Fruit fly (Drosophila melanogaster) whole organism, embryonic: ENCODE measurements around the gene CG7377.

Experiments
- Abd-B ChIP-seq: fragments of 200-800 bp; sonication (Bioruptor generic); optimal IDR thresholded peaks from 2 replicates; lab custom pipeline; 2018; ENCODE audit warnings: missing biosample characterization, mild to moderate bottlenecking, missing genetic modification characterization, moderate library complexity
- Antp ChIP-seq: fragments of 200-800 bp; sonication (Bioruptor generic); optimal IDR thresholded peaks from 3 replicates; lab custom pipeline; 2016; ENCODE audit warnings: missing biosample characterization, missing genetic modification characterization
- Atf3 ChIP-seq: fragments of 200-800 bp; sonication (Bioruptor generic); optimal IDR thresholded peaks from 3 replicates; lab custom pipeline; 2016; ENCODE audit warnings: missing biosample characterization, missing genetic modification characterization
- Bteb2 ChIP-seq: fragments of 200-800 bp; sonication (Bioruptor generic); optimal IDR thresholded peaks from 2 replicates; lab custom pipeline; 2016; ENCODE audit warnings: missing biosample characterization, missing genetic modification characterization
- CG10274 ChIP-seq: fragments of 200-800 bp; sonication (Bioruptor generic); optimal IDR thresholded peaks from 3 replicates; lab custom pipeline; 2017; ENCODE audit warnings: missing biosample characterization, mild to moderate bottlenecking, missing genetic modification characterization
- CG11504 ChIP-seq: fragments of 200-800 bp; sonication (Bioruptor generic); optimal IDR thresholded peaks from 3 replicates; lab custom pipeline; 2019; ENCODE audit warnings: missing biosample characterization, mild to moderate bottlenecking, missing genetic modification characterization, moderate library complexity
- CG12659 ChIP-seq: fragments of 200-800 bp; sonication (Bioruptor generic); optimal IDR thresholded peaks from 3 replicates; lab custom pipeline; 2017; ENCODE audit warnings: mild to moderate bottlenecking, missing biosample characterization, missing genetic modification reagents, missing genetic modification characterization
- CG12744 ChIP-seq: fragments of 200-800 bp; sonication (Bioruptor generic); optimal IDR thresholded peaks from 2 replicates; lab custom pipeline; 2016; ENCODE audit warnings: missing biosample characterization, missing genetic modification characterization
- CG12942 ChIP-seq: fragments of 200-800 bp; sonication (Bioruptor generic); optimal IDR thresholded peaks from 3 replicates; lab custom pipeline; 2016; ENCODE audit warnings: missing biosample characterization, missing genetic modification characterization
- CG14050 ChIP-seq: fragments of 200-800 bp; sonication (Bioruptor generic); IDR thresholded peaks from 3 replicates; pipeline ENCODE4 v1.3.6; 2022; ENCODE audit warnings: missing biosample characterization, missing genetic modification characterization
- CG15696 ChIP-seq: fragments of 200-800 bp; sonication (Bioruptor generic); optimal IDR thresholded peaks from 2 replicates; lab custom pipeline; 2019; ENCODE audit warnings: missing biosample characterization, mild to moderate bottlenecking, missing genetic modification characterization, moderate library complexity
- CG16779 ChIP-seq: fragments of 200-800 bp; sonication (Bioruptor generic); IDR thresholded peaks from 2 replicates; pipeline ENCODE4 v1.3.6; 2022; ENCODE audit warnings: missing biosample characterization, missing genetic modification characterization
- CG17359 ChIP-seq: fragments of 200-800 bp; sonication (Bioruptor generic); optimal IDR thresholded peaks from 3 replicates; lab custom pipeline; 2018; ENCODE audit warnings: missing biosample characterization, mild to moderate bottlenecking, missing genetic modification characterization, moderate library complexity
- CG17612 ChIP-seq: fragments of 200-800 bp; sonication (Bioruptor generic); IDR thresholded peaks from 2 replicates; pipeline ENCODE4 v1.3.6; 2022; ENCODE audit warnings: missing biosample characterization, missing genetic modification characterization
- CG17802 ChIP-seq: fragments of 200-800 bp; sonication (Bioruptor generic); optimal IDR thresholded peaks from 2 replicates; lab custom pipeline; 2018; ENCODE audit warnings: missing biosample characterization, mild to moderate bottlenecking, missing genetic modification characterization, moderate library complexity
- CG18011 ChIP-seq: fragments of 200-800 bp; sonication (Bioruptor generic); optimal IDR thresholded peaks from 2 replicates; lab custom pipeline; 2017; ENCODE audit warnings: missing biosample characterization, missing genetic modification characterization, mild to moderate bottlenecking, moderate library complexity, missing genotype
- CG2202 ChIP-seq: fragments of 200-800 bp; sonication (Bioruptor generic); optimal IDR thresholded peaks from 2 replicates; lab custom pipeline; 2018; ENCODE audit warnings: missing biosample characterization, mild to moderate bottlenecking, missing genetic modification characterization
- CG2678 ChIP-seq: fragments of 200-800 bp; sonication (Bioruptor generic); optimal IDR thresholded peaks from 3 replicates; lab custom pipeline; 2019; ENCODE audit warnings: missing biosample characterization, mild to moderate bottlenecking, missing genetic modification characterization, moderate library complexity
- CG3995 ChIP-seq: fragments of 200-800 bp; sonication (Bioruptor generic); optimal IDR thresholded peaks from 3 replicates; lab custom pipeline; 2016; ENCODE audit warnings: missing biosample characterization, missing genetic modification characterization
- CG7987 ChIP-seq: fragments of 200-800 bp; sonication (Bioruptor generic); optimal IDR thresholded peaks from 2 replicates; lab custom pipeline; 2018; ENCODE audit warnings: missing biosample characterization, mild to moderate bottlenecking, missing genetic modification characterization, moderate library complexity
- CG8290 ChIP-seq, 3 experiments: fragments of 200-800 bp; sonication (Bioruptor generic); optimal IDR thresholded peaks; 2 replicates each; lab custom pipeline; 2016 to 2019; ENCODE audit warnings: missing biosample characterization in 3 of 3, missing genetic modification characterization in 3 of 3, mild to moderate bottlenecking in 2 of 3, moderate library complexity in 1 of 3
- CHES-1-like ChIP-seq: fragments of 200-800 bp; sonication (Bioruptor generic); optimal IDR thresholded peaks from 2 replicates; lab custom pipeline; 2016; ENCODE audit warnings: missing biosample characterization, missing genetic modification characterization
- CoRest ChIP-seq: fragments of 200-800 bp; sonication (Bioruptor generic); optimal IDR thresholded peaks from 3 replicates; lab custom pipeline; 2018; ENCODE audit warnings: missing biosample characterization, mild to moderate bottlenecking, missing genetic modification characterization, moderate library complexity
- D19B ChIP-seq: fragments of 200-800 bp; sonication (Bioruptor generic); optimal IDR thresholded peaks from 2 replicates; lab custom pipeline; 2017; ENCODE audit warnings: missing biosample characterization, mild to moderate bottlenecking, missing genetic modification characterization
- Dref ChIP-seq: fragments of 200-800 bp; sonication (Bioruptor generic); IDR thresholded peaks from 2 replicates; pipeline ENCODE4 v1.3.6; 2022; ENCODE audit warnings: missing biosample characterization, missing genetic modification characterization
- Gsc ChIP-seq: fragments of 200-800 bp; sonication (Bioruptor generic); IDR thresholded peaks from 2 replicates; pipeline ENCODE4 v1.3.6; 2022; ENCODE audit warnings: missing biosample characterization, missing genetic modification characterization
- Hsf ChIP-seq: fragments of 200-800 bp; sonication (Bioruptor generic); optimal IDR thresholded peaks from 3 replicates; lab custom pipeline; 2016; ENCODE audit warnings: missing biosample characterization, missing genetic modification characterization
- Ptx1 ChIP-seq: fragments of 200-800 bp; sonication (Bioruptor generic); IDR thresholded peaks from 2 replicates; pipeline ENCODE4 v1.3.6; 2022; ENCODE audit warnings: missing biosample characterization, missing genetic modification characterization
- Rfx ChIP-seq: fragments of 200-800 bp; sonication (Bioruptor generic); IDR thresholded peaks from 2 replicates; pipeline ENCODE4 v1.3.6; 2022; ENCODE audit warnings: missing biosample characterization, missing genetic modification characterization
- Taf1 ChIP-seq: fragments of 200-800 bp; sonication (Bioruptor generic); IDR thresholded peaks from 2 replicates; pipeline ENCODE4 v1.3.6; 2022; ENCODE audit warnings: missing biosample characterization, missing genetic modification characterization
- Tbp ChIP-seq: fragments of >200 bp; optimal IDR thresholded peaks from 2 replicates; lab custom pipeline; 2018; ENCODE audit warnings: missing biosample characterization, missing genetic modification characterization
- bowl ChIP-seq: fragments of 200-800 bp; sonication (Bioruptor generic); IDR thresholded peaks from 2 replicates; pipeline ENCODE4 v1.3.6; 2022; ENCODE audit warnings: missing biosample characterization, missing genetic modification characterization
- chinmo ChIP-seq: fragments of 200-800 bp; sonication (Bioruptor generic); IDR thresholded peaks from 4 replicates; pipeline ENCODE4 v1.3.6; 2022; ENCODE audit warnings: missing biosample characterization, missing genetic modification characterization; ENCODE audit not compliant: partially characterized antibody
- crc ChIP-seq: fragments of 200-800 bp; sonication (Bioruptor generic); optimal IDR thresholded peaks from 2 replicates; lab custom pipeline; 2016; ENCODE audit warnings: missing biosample characterization, missing genetic modification characterization
- ems ChIP-seq: fragments of 200-800 bp; sonication (Bioruptor generic); optimal IDR thresholded peaks from 3 replicates; lab custom pipeline; 2016; ENCODE audit warnings: missing biosample characterization, missing genetic modification characterization
- esg ChIP-seq: fragments of 200-800 bp; sonication (Bioruptor generic); conservative IDR thresholded peaks from 2 replicates; pipeline ENCODE4 v1.3.6; 2022; ENCODE audit warnings: missing biosample characterization, missing genetic modification characterization
- eve ChIP-seq, 2 experiments: fragments of >200 bp; optimal IDR thresholded peaks; 2 replicates each; lab custom pipeline; 2017; ENCODE audit warnings: missing biosample characterization in 2 of 2, missing genetic modification characterization in 2 of 2
- fd3F ChIP-seq: fragments of 200-800 bp; sonication (Bioruptor generic); optimal IDR thresholded peaks from 2 replicates; lab custom pipeline; 2018; ENCODE audit warnings: missing biosample characterization, mild to moderate bottlenecking, missing genetic modification characterization, moderate library complexity
- fru ChIP-seq: fragments of >200 bp; optimal IDR thresholded peaks from 2 replicates; lab custom pipeline; 2017
- maf-S ChIP-seq: fragments of 200-800 bp; sonication (Bioruptor generic); optimal IDR thresholded peaks from 2 replicates; lab custom pipeline; 2016; ENCODE audit warnings: missing biosample characterization, missing genetic modification characterization
- p53 ChIP-seq: fragments of 200-800 bp; sonication (Bioruptor generic); optimal IDR thresholded peaks from 2 replicates; lab custom pipeline; 2016; ENCODE audit warnings: missing biosample characterization, missing genetic modification characterization
- ranshi ChIP-seq: fragments of 200-800 bp; sonication (Bioruptor generic); IDR thresholded peaks from 2 replicates; pipeline ENCODE4 v1.3.6; 2022; ENCODE audit warnings: missing biosample characterization, missing genetic modification characterization
- ro ChIP-seq: fragments of 200-800 bp; sonication (Bioruptor generic); IDR thresholded peaks from 2 replicates; pipeline ENCODE4 v1.3.6; 2022; ENCODE audit warnings: missing biosample characterization, missing genetic modification characterization
- sens-2 ChIP-seq: fragments of 200-800 bp; sonication (Bioruptor generic); IDR thresholded peaks from 2 replicates; pipeline ENCODE4 v1.3.6; 2022; ENCODE audit warnings: missing biosample characterization, missing genetic modification characterization
- shn ChIP-seq: fragments of 200-800 bp; sonication (Bioruptor generic); optimal IDR thresholded peaks from 3 replicates; lab custom pipeline; 2016; ENCODE audit warnings: missing biosample characterization, missing genetic modification characterization
- stc ChIP-seq: fragments of 200-800 bp; sonication (Bioruptor generic); IDR thresholded peaks from 2 replicates; pipeline ENCODE4 v1.3.6; 2022; ENCODE audit warnings: missing biosample characterization, missing genetic modification characterization
- stwl ChIP-seq: fragments of 200-800 bp; sonication (Bioruptor generic); optimal IDR thresholded peaks from 3 replicates; lab custom pipeline; 2018; ENCODE audit warnings: missing biosample characterization, mild to moderate bottlenecking, missing genetic modification characterization, moderate library complexity
- trem ChIP-seq: fragments of 200-800 bp; optimal IDR thresholded peaks from 3 replicates; lab custom pipeline; 2019; ENCODE audit warnings: missing biosample characterization, mild to moderate bottlenecking, missing genetic modification characterization, moderate library complexity
- wor ChIP-seq: fragments of 200-800 bp; sonication (Bioruptor generic); IDR thresholded peaks from 2 replicates; pipeline ENCODE4 v1.3.6; 2022; ENCODE audit warnings: missing biosample characterization, missing genetic modification characterization

CG7377 gene

DNA sequence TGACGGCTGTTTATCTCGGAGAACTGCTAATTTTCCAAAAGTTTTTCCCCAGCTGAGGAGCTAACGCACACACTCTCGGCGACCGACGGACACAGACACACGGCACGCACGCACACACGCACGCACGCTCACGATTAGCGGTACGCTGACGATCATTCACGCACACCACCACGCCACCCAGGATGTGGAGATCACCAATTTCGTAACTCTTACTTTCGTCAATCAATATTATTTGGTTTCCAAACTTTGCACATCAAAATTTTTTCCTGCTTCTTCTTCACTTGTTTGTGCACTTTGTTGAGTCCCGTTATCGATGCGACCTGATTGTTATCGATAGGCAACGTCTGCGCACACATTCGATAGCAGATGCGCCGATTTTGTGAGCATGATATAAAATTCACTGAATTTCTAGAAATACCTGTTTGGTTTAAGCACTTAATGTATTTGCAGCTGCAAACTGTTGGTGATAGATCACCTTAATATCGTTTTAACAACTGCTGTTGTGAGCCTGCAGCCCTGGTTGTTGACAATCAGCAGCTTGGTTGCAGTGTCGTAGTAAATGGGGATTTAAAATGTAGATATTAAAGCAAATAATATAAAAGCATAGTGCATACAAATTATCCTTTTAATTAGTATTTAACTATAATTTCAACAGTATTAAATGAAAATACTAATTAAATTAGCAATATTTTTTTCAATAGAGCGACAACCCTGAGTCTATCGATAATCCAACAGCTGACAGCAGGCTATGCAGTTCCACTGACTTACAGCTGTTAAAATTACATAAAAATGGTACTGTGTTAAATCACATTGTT lies 27.3 kb upstream of the CG7377 start, which contains the start of the genes CG7394 and Mob2 (continued):
- TF ChIP-seq CG15696 (tag; lab: Kevin White, UChicago), result peak; percentile 84
- peak; percentile 84 for TF ChIP-seq CG17612 (GFP tag; lab: Robert Waterston, UW)
- peak; percentile 88 for TF ChIP-seq Taf1 (GFP tag; lab: Robert Waterston, UW)
- peak; percentile 79 for TF ChIP-seq trem (tag; lab: Kevin White, UChicago)
- TF ChIP-seq CoRest (tag; lab: Kevin White, UChicago), result peak; percentile 92
- TF ChIP-seq CG16779, result peak; percentile 90
- peak; percentile 90 for TF ChIP-seq Abd-B (GFP tag; lab: Kevin White, UChicago)
- peak; percentile 84 for TF ChIP-seq CG12744
- TF ChIP-seq stwl (tag; lab: Kevin White, UChicago), result peak; percentile 92
- no peak; the same call in 1 of the 2 replicates for TF ChIP-seq Gsc (GFP tag; lab: Robert Waterston, UW)
- peak; percentile 75 for TF ChIP-seq CG7987 (GFP tag; lab: Kevin White, UChicago)
- TF ChIP-seq Tbp, result no peak
- peak; percentile 59 for TF ChIP-seq shn (GFP tag; lab: Kevin White, UChicago)
- TF ChIP-seq p53 (GFP tag; lab: Kevin White, UChicago), result peak; percentile 20
- TF ChIP-seq Dref (GFP tag; lab: Robert Waterston, UW), result peak; percentile 75
- TF ChIP-seq wor, result peak; percentile 80
- peak; percentile 92 for TF ChIP-seq CG12659
- TF ChIP-seq maf-S (GFP tag; lab: Kevin White, UChicago), result no peak
- TF ChIP-seq Hsf (GFP tag; lab: Kevin White, UChicago), result peak; percentile 93
- TF ChIP-seq Rfx, result peak; percentile 94
- TF ChIP-seq CG17802, result peak; percentile 62
- peak; percentile 89 for TF ChIP-seq CG11504
- peak; percentile 60 for TF ChIP-seq crc (GFP tag; lab: Kevin White, UChicago)
- peak; percentile 82 for TF ChIP-seq CG14050 (GFP tag; lab: Robert Waterston, UW)
- peak; percentile 91 for TF ChIP-seq Ptx1 (GFP tag; lab: Robert Waterston, UW)
- TF ChIP-seq Atf3 (GFP tag; lab: Kevin White, UChicago), result peak; percentile 77
- peak; percentile 83 for TF ChIP-seq ems (GFP tag; lab: Kevin White, UChicago)
- TF ChIP-seq fru (lab: Kevin White, UChicago), result no peak
- peak; percentile 45; the same call in 1 of the 2 replicates for TF ChIP-seq ro (GFP tag; lab: Robert Waterston, UW)
- peak; percentile 27 for TF ChIP-seq D19B (GFP tag; lab: Kevin White, UChicago)
- TF ChIP-seq Antp, result peak; percentile 63
- peak; percentile 61 for TF ChIP-seq CG3995 (GFP tag; lab: Kevin White, UChicago)
- TF ChIP-seq CG10274 (GFP tag; lab: Kevin White, UChicago), result peak; percentile 58
- peak; percentile 76; the same call in 2 of the 4 replicates for TF ChIP-seq chinmo
- peak; percentile 88 for TF ChIP-seq CG17359
- TF ChIP-seq CHES-1-like, result peak; percentile 88
- peak; percentile 30 to 95 for TF ChIP-seq eve (GFP tag; optimal IDR thresholded peaks at IDR 0.05; lab: Kevin White, UChicago)
- TF ChIP-seq ranshi (GFP tag; lab: Robert Waterston, UW), result peak; percentile 94
- peak; percentile 92 for TF ChIP-seq CG2678 (tag; lab: Kevin White, UChicago)
- peak; percentile 89 for TF ChIP-seq CG8290 (GFP tag; optimal IDR thresholded peaks at IDR 0.05; lab: Kevin White, UChicago)
- TF ChIP-seq CG8290 (tag; optimal IDR thresholded peaks at IDR 0.05; lab: Kevin White, UChicago), result peak; percentile 81 to 92
- TF ChIP-seq bowl, result peak; percentile 80
- peak; percentile 88 for TF ChIP-seq CG12942 (GFP tag; lab: Kevin White, UChicago)
- peak; percentile 90 for TF ChIP-seq fd3F (GFP tag; lab: Kevin White, UChicago)
- TF ChIP-seq stc (GFP tag; lab: Robert Waterston, UW), result peak; percentile 85
- peak; percentile 80 for TF ChIP-seq esg (GFP tag; lab: Robert Waterston, UW)
- peak; percentile 81 for TF ChIP-seq CG18011 (GFP tag; lab: Kevin White, UChicago)
- peak; percentile 84 for TF ChIP-seq CG2202 (tag; lab: Kevin White, UChicago)
- peak; percentile 85 for TF ChIP-seq Bteb2 (GFP tag; lab: Kevin White, UChicago)
- peak; percentile 86 for TF ChIP-seq sens-2 (GFP tag; lab: Robert Waterston, UW)
